Fruit fly (Drosophila melanogaster) whole organism, embryonic: ENCODE results near the gene CG4596.

Source experiments
- CG10209 ChIP-seq: fragments of 200-800 bp; sonication (Bioruptor generic); optimal IDR thresholded peaks from 3 replicates; lab custom pipeline; 2017; ENCODE audit warnings: missing biosample characterization, mild to moderate bottlenecking, missing genetic modification characterization, missing genetic modification reagents
- CG1024 ChIP-seq: fragments of 200-800 bp; sonication (Bioruptor generic); IDR thresholded peaks from 2 replicates; pipeline ENCODE4 v1.3.6; 2022; ENCODE audit warnings: missing biosample characterization, missing genetic modification characterization
- CG10267 ChIP-seq: fragments of 200-800 bp; sonication (Bioruptor generic); optimal IDR thresholded peaks from 2 replicates; lab custom pipeline; 2018; ENCODE audit warnings: missing biosample characterization, mild to moderate bottlenecking, missing genetic modification characterization, moderate library complexity
- CG10366 ChIP-seq: fragments of 200-800 bp; sonication (Bioruptor generic); IDR thresholded peaks from 2 replicates; pipeline ENCODE4 v1.3.6; 2022; ENCODE audit warnings: missing biosample characterization, missing genetic modification characterization
- CG12071 ChIP-seq: fragments of 200-800 bp; sonication (Bioruptor generic); optimal IDR thresholded peaks from 3 replicates; lab custom pipeline; 2018; ENCODE audit warnings: missing biosample characterization, mild to moderate bottlenecking, missing genetic modification characterization
- CG12299 ChIP-seq: fragments of 200-800 bp; sonication (Bioruptor generic); optimal IDR thresholded peaks from 2 replicates; lab custom pipeline; 2018; ENCODE audit warnings: missing biosample characterization, mild to moderate bottlenecking, missing genetic modification characterization
- CG12769 ChIP-seq: fragments of 200-800 bp; sonication (Bioruptor generic); optimal IDR thresholded peaks from 2 replicates; lab custom pipeline; 2019; ENCODE audit warnings: missing biosample characterization, mild to moderate bottlenecking, missing genetic modification characterization, moderate library complexity
- CG12942 ChIP-seq: fragments of 200-800 bp; sonication (Bioruptor generic); optimal IDR thresholded peaks from 3 replicates; lab custom pipeline; 2016; ENCODE audit warnings: missing biosample characterization, missing genetic modification characterization
- CG13287 ChIP-seq: fragments of 200-800 bp; sonication (Bioruptor generic); IDR thresholded peaks from 2 replicates; pipeline ENCODE4 v1.3.6; 2022; ENCODE audit warnings: missing biosample characterization, missing genetic modification characterization; ENCODE audit not compliant: partially characterized antibody
- CG14014 ChIP-seq: fragments of 200-800 bp; sonication (Bioruptor generic); IDR thresholded peaks from 2 replicates; pipeline ENCODE4 v1.3.6; 2022; ENCODE audit warnings: missing biosample characterization, missing genetic modification characterization
- CG14710 ChIP-seq: fragments of 200-800 bp; sonication (Bioruptor generic); optimal IDR thresholded peaks from 3 replicates; lab custom pipeline; 2019; ENCODE audit warnings: missing biosample characterization, mild to moderate bottlenecking, missing genetic modification characterization, moderate library complexity
- CG1529 ChIP-seq: fragments of 200-800 bp; sonication (Bioruptor generic); optimal IDR thresholded peaks from 3 replicates; lab custom pipeline; 2018; ENCODE audit warnings: missing biosample characterization, missing genetic modification characterization
- CG1647 ChIP-seq: fragments of 200-800 bp; sonication (Bioruptor generic); optimal IDR thresholded peaks from 3 replicates; lab custom pipeline; 2016; ENCODE audit warnings: missing biosample characterization, missing genetic modification characterization
- CG17359 ChIP-seq: fragments of 200-800 bp; sonication (Bioruptor generic); optimal IDR thresholded peaks from 3 replicates; lab custom pipeline; 2018; ENCODE audit warnings: missing biosample characterization, mild to moderate bottlenecking, missing genetic modification characterization, moderate library complexity
- CG2712 ChIP-seq: fragments of 200-800 bp; optimal IDR thresholded peaks from 3 replicates; lab custom pipeline; 2019; ENCODE audit warnings: missing biosample characterization, mild to moderate bottlenecking, missing genetic modification characterization, moderate library complexity
- CG30020 ChIP-seq: fragments of 200-800 bp; optimal IDR thresholded peaks from 2 replicates; lab custom pipeline; 2019; ENCODE audit warnings: missing biosample characterization, mild to moderate bottlenecking, missing genetic modification characterization, moderate library complexity
- CG31224 ChIP-seq: fragments of 200-800 bp; sonication (Bioruptor generic); IDR thresholded peaks from 2 replicates; pipeline ENCODE4 v1.3.6; 2022; ENCODE audit warnings: missing biosample characterization, missing genetic modification characterization
- CG3281 ChIP-seq: fragments of 200-800 bp; sonication (Bioruptor generic); optimal IDR thresholded peaks from 3 replicates; lab custom pipeline; 2017; ENCODE audit warnings: missing biosample characterization, mild to moderate bottlenecking, missing genetic modification characterization
- CG33213 ChIP-seq: fragments of 200-800 bp; sonication (Bioruptor generic); optimal IDR thresholded peaks from 3 replicates; lab custom pipeline; 2016; ENCODE audit warnings: missing biosample characterization, missing genetic modification characterization
- CG7839 ChIP-seq: fragments of 200-800 bp; sonication (Bioruptor generic); optimal IDR thresholded peaks from 3 replicates; lab custom pipeline; 2018; ENCODE audit warnings: missing biosample characterization, mild to moderate bottlenecking, missing genetic modification characterization, moderate library complexity
- CkIIα-i1 ChIP-seq: fragments of 200-800 bp; sonication (Bioruptor generic); IDR thresholded peaks from 2 replicates; pipeline ENCODE4 v1.3.6; 2022; ENCODE audit warnings: missing biosample characterization, missing genetic modification characterization
- Dbx ChIP-seq: fragments of 200-800 bp; sonication (Bioruptor generic); IDR thresholded peaks from 3 replicates; pipeline ENCODE4 v1.3.6; 2022; ENCODE audit warnings: missing biosample characterization, missing genetic modification characterization
- ERR ChIP-seq: fragments of 200-800 bp; sonication (Bioruptor generic); optimal IDR thresholded peaks from 2 replicates; lab custom pipeline; 2016; ENCODE audit warnings: missing biosample characterization, missing genetic modification characterization
- Hsf ChIP-seq: fragments of 200-800 bp; sonication (Bioruptor generic); optimal IDR thresholded peaks from 3 replicates; lab custom pipeline; 2016; ENCODE audit warnings: missing biosample characterization, missing genetic modification characterization
- Kr ChIP-seq: fragments of 200-800 bp; sonication (Bioruptor generic); optimal IDR thresholded peaks from 2 replicates; lab custom pipeline; 2017; ENCODE audit warnings: missing biosample characterization, mild to moderate bottlenecking, missing genetic modification characterization
- Meics ChIP-seq: fragments of 200-800 bp; sonication (Bioruptor generic); optimal IDR thresholded peaks from 2 replicates; lab custom pipeline; 2017; ENCODE audit warnings: missing biosample characterization, mild to moderate bottlenecking, missing genetic modification characterization
- Mrtf ChIP-seq: fragments of 200-800 bp; sonication (Bioruptor generic); IDR thresholded peaks from 3 replicates; pipeline ENCODE4 v1.3.6; 2022; ENCODE audit warnings: missing biosample characterization, missing genetic modification characterization
- Myb ChIP-seq: fragments of 200-800 bp; sonication (Bioruptor generic); optimal IDR thresholded peaks from 2 replicates; lab custom pipeline; 2016; ENCODE audit warnings: missing biosample characterization, missing genetic modification characterization
- NK7.1 ChIP-seq: fragments of 200-800 bp; sonication (Bioruptor generic); optimal IDR thresholded peaks from 3 replicates; lab custom pipeline; 2016; ENCODE audit warnings: missing biosample characterization, missing genetic modification characterization
- Spps ChIP-seq: fragments of 200-800 bp; sonication (Bioruptor generic); optimal IDR thresholded peaks from 2 replicates; lab custom pipeline; 2018; ENCODE audit warnings: missing biosample characterization, mild to moderate bottlenecking, missing genetic modification characterization
- Taf1 ChIP-seq: fragments of 200-800 bp; sonication (Bioruptor generic); IDR thresholded peaks from 2 replicates; pipeline ENCODE4 v1.3.6; 2022; ENCODE audit warnings: missing biosample characterization, missing genetic modification characterization
- ato ChIP-seq: fragments of 200-800 bp; sonication (Bioruptor generic); IDR thresholded peaks from 2 replicates; pipeline ENCODE4 v1.3.6; 2022; ENCODE audit warnings: missing biosample characterization, missing genetic modification characterization; ENCODE audit not compliant: partially characterized antibody
- bigmax ChIP-seq: fragments of 200-800 bp; sonication (Bioruptor generic); optimal IDR thresholded peaks from 2 replicates; lab custom pipeline; 2018; ENCODE audit warnings: missing biosample characterization, mild to moderate bottlenecking, missing genetic modification characterization
- caup ChIP-seq: fragments of 200-800 bp; sonication (Bioruptor generic); optimal IDR thresholded peaks from 3 replicates; lab custom pipeline; 2017; ENCODE audit warnings: missing biosample characterization, mild to moderate bottlenecking, missing genetic modification characterization, moderate library complexity; ENCODE audit not compliant: severe bottlenecking
- dmrt11E ChIP-seq: fragments of 200-800 bp; sonication (Bioruptor generic); optimal IDR thresholded peaks from 3 replicates; lab custom pipeline; 2018; ENCODE audit warnings: missing biosample characterization, mild to moderate bottlenecking, missing genetic modification characterization, moderate library complexity
- dysf ChIP-seq: fragments of 200-800 bp; sonication (Bioruptor generic); IDR thresholded peaks from 3 replicates; pipeline ENCODE4 v1.3.6; 2022; ENCODE audit warnings: missing biosample characterization, missing genetic modification characterization
- eve ChIP-seq, 2 experiments: fragments of >200 bp; optimal IDR thresholded peaks; 2 replicates each; lab custom pipeline; 2017; ENCODE audit warnings: missing biosample characterization in 2 of 2, missing genetic modification characterization in 2 of 2
- insv ChIP-seq, 2 experiments: fragments of 200-800 bp; sonication (Bioruptor generic); optimal IDR thresholded peaks; 3 replicates each; lab custom pipeline; 2016 to 2018; ENCODE audit warnings: missing biosample characterization in 2 of 2, missing genetic modification characterization in 2 of 2
- luna ChIP-seq: fragments of 200-800 bp; sonication (Bioruptor generic); optimal IDR thresholded peaks from 2 replicates; lab custom pipeline; 2016; ENCODE audit warnings: missing biosample characterization, missing genetic modification characterization
- maf-S ChIP-seq: fragments of 200-800 bp; sonication (Bioruptor generic); optimal IDR thresholded peaks from 2 replicates; lab custom pipeline; 2016; ENCODE audit warnings: missing biosample characterization, missing genetic modification characterization
- onecut ChIP-seq: fragments of 200-800 bp; sonication (Bioruptor generic); IDR thresholded peaks from 2 replicates; pipeline ENCODE4 v1.3.6; 2022; ENCODE audit warnings: missing biosample characterization, missing genetic modification characterization
- phol ChIP-seq: fragments of 200-800 bp; sonication (Bioruptor generic); optimal IDR thresholded peaks from 3 replicates; lab custom pipeline; 2018; ENCODE audit warnings: missing biosample characterization, mild to moderate bottlenecking, missing genetic modification characterization, moderate library complexity
- ro ChIP-seq: fragments of 200-800 bp; sonication (Bioruptor generic); IDR thresholded peaks from 2 replicates; pipeline ENCODE4 v1.3.6; 2022; ENCODE audit warnings: missing biosample characterization, missing genetic modification characterization
- scrt ChIP-seq: fragments of 200-800 bp; sonication (Bioruptor generic); optimal IDR thresholded peaks from 2 replicates; lab custom pipeline; 2018; ENCODE audit warnings: missing biosample characterization, mild to moderate bottlenecking, missing genetic modification characterization, moderate library complexity
- shn ChIP-seq: fragments of 200-800 bp; sonication (Bioruptor generic); optimal IDR thresholded peaks from 3 replicates; lab custom pipeline; 2016; ENCODE audit warnings: missing biosample characterization, missing genetic modification characterization
- slp2 ChIP-seq: fragments of 200-800 bp; sonication (Bioruptor generic); optimal IDR thresholded peaks from 2 replicates; lab custom pipeline; 2016; ENCODE audit warnings: missing biosample characterization, missing genetic modification characterization
- so ChIP-seq: fragments of 200-800 bp; sonication (Bioruptor generic); IDR thresholded peaks from 3 replicates; pipeline ENCODE4 v1.3.6; 2022; ENCODE audit warnings: missing biosample characterization, missing genetic modification characterization
- stwl ChIP-seq: fragments of 200-800 bp; sonication (Bioruptor generic); optimal IDR thresholded peaks from 3 replicates; lab custom pipeline; 2018; ENCODE audit warnings: missing biosample characterization, mild to moderate bottlenecking, missing genetic modification characterization, moderate library complexity
- tin ChIP-seq: fragments of 200-800 bp; sonication (Bioruptor generic); optimal IDR thresholded peaks from 3 replicates; lab custom pipeline; 2016; ENCODE audit warnings: missing biosample characterization, missing genetic modification characterization
- toy ChIP-seq: fragments of 200-800 bp; sonication (Bioruptor generic); IDR thresholded peaks from 2 replicates; pipeline ENCODE4 v1.3.6; 2022; ENCODE audit warnings: missing biosample characterization, missing genetic modification characterization

The CG4596 gene

dm6 chr3R:10872148-10872783 is 572 bp upstream of the CG4596 start, which contains the start of gene Fdh (continued):
- TF ChIP-seq stwl (tag; lab: Kevin White, UChicago) (peak; percentile 74), ato (GFP tag; lab: Robert Waterston, UW) (no peak), CG10366 (peak; percentile 39), so (GFP tag; lab: Robert Waterston, UW) (no peak), CG2712 (peak; percentile 80), CG10209 (GFP tag; lab: Kevin White, UChicago) (peak; percentile 44), CG13287 (peak; percentile 13; the same call in 1 of the 2 replicates), shn (GFP tag; lab: Kevin White, UChicago) (no peak), CG14014 (peak; percentile 37; the same call in 1 of the 2 replicates), eve (GFP tag; optimal IDR thresholded peaks at IDR 0.05; lab: Kevin White, UChicago) (no peak), Mrtf (GFP tag; lab: Robert Waterston, UW) (0 out of 3 replicates have a peak, but pooled peaks have one; percentile 41), CG1529 (GFP tag; lab: Kevin White, UChicago) (peak; percentile 44), CG10267 (tag; lab: Kevin White, UChicago) (peak; percentile 82), Spps (tag; lab: Kevin White, UChicago) (peak; percentile 69), Taf1 (GFP tag; lab: Robert Waterston, UW) (no peak), dmrt11E (tag; lab: Kevin White, UChicago) (peak; percentile 79), CG17359 (tag; lab: Kevin White, UChicago) (peak; percentile 63), ro (GFP tag; lab: Robert Waterston, UW) (no peak), insv (GFP tag; optimal IDR thresholded peaks at IDR 0.05; lab: Kevin White, UChicago) (peak in 1 of 2 experiments; percentile 62), CG31224 (no peak), CG12769 (tag; lab: Kevin White, UChicago) (peak; percentile 37), NK7.1 (GFP tag; lab: Kevin White, UChicago) (no peak), maf-S (GFP tag; lab: Kevin White, UChicago) (no peak), Hsf (GFP tag; lab: Kevin White, UChicago) (peak; percentile 38), Dbx (GFP tag; lab: Robert Waterston, UW) (peak; percentile 54; the same call in 1 of the 3 replicates), caup (peak; percentile 24), CG12942 (GFP tag; lab: Kevin White, UChicago) (peak; percentile 4), bigmax (GFP tag; lab: Kevin White, UChicago) (no peak), luna (GFP tag; lab: Kevin White, UChicago) (no peak), dysf (GFP tag; lab: Robert Waterston, UW) (peak; percentile 53; the same call in 2 of the 3 replicates), CG1024 (GFP tag; lab: Robert Waterston, UW) (no peak), Myb (GFP tag; lab: Kevin White, UChicago) (peak; percentile 58), CG30020 (tag; lab: Kevin White, UChicago) (peak; percentile 39), CG12299 (peak; percentile 31), CG1647 (no peak), scrt (peak; percentile 14), slp2 (GFP tag; lab: Kevin White, UChicago) (peak; percentile 8), CG12071 (GFP tag; lab: Kevin White, UChicago) (peak; percentile 7), CG3281 (peak; percentile 54), CG14710 (tag; lab: Kevin White, UChicago) (peak; percentile 85), onecut (GFP tag; lab: Robert Waterston, UW) (no peak), Kr (GFP tag; lab: Kevin White, UChicago) (no peak), Meics (peak; percentile 62), ERR (no peak), CG33213 (peak; percentile 60), tin (GFP tag; lab: Kevin White, UChicago) (peak; percentile 55), CG7839 (peak; percentile 59), phol (tag; lab: Kevin White, UChicago) (peak; percentile 78), CkIIα-i1 (GFP tag; lab: Robert Waterston, UW) (no peak), toy (GFP tag; lab: Robert Waterston, UW) (no peak)
